Worm (Caenorhabditis elegans): ENCODE measurements around the gene dac-1.

DNA sequence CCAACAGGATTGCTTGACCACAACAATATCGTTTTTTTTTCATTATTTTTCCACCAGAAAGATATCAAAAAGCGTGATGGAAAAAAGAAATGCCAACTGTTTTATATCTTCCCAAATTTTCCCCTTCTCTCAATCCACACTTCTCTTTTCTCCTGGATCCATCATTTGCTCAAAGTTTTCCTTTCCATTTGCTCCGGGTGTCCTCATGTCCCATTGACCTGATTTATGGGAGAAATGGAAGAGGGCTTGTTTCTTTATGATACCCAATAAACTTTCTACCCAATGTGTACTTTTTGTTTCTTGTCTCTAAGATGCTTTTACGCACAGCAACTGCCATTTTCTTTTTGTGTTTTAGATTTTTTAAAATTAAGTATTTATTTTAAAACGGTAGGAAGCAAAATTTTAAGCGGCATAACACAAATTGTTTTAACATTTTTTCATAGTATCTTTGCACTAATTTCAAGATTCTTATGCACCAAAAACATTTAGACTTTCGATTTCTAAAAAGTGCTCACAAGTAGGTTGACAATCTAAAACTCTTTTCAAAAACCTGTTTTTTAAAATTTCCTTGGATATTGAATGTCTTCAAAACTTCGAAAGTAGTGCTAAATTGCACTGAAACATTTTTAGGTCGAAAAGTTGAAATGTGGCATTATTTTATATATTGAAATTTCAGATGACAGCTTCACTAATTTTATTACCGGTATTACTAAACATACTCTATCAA, 6.8 kb downstream of the dac-1 start, which contains the start of gene clec-149:
- TF ChIP-seq W03F9.2 (tag; optimal IDR thresholded peaks at IDR 0.05) = no peak
- TF ChIP-seq dao-5 (tag; optimal IDR thresholded peaks at IDR 0.05) = no peak
- no peak for TF ChIP-seq him-1 (tag; optimal IDR thresholded peaks at IDR 0.05)

Measured in whole organism, L4/young adult.